Worm (Caenorhabditis elegans) whole organism, L1 larva: ENCODE data around the gene amdh-1.

Experiments
- C04F5.9 ChIP-seq: sonication (generic microtip); optimal IDR thresholded peaks from 2 replicates; lab custom pipeline; 2016; ENCODE audit warnings: missing genetic modification characterization, missing compliant biosample characterization
- egl-13 ChIP-seq: sonication (generic microtip); optimal IDR thresholded peaks from 2 replicates; lab custom pipeline; 2016; ENCODE audit warnings: missing genotype, missing genetic modification reagents, missing genetic modification characterization, missing compliant biosample characterization
- elt-2 ChIP-seq: sonication (generic microtip); optimal IDR thresholded peaks from 2 replicates; lab custom pipeline; 2016; ENCODE audit warnings: missing genetic modification characterization, mild to moderate bottlenecking, inconsistent platforms, missing compliant biosample characterization, missing genetic modification reagents
- hlh-17 ChIP-seq: fragments of 200-800 bp; sonication (Bioruptor generic); optimal IDR thresholded peaks from 2 replicates; lab custom pipeline; 2018; ENCODE audit warnings: missing genetic modification characterization, mild to moderate bottlenecking, missing compliant biosample characterization, moderate library complexity, borderline replicate concordance
- lin-15B ChIP-seq: fragments of 150-350 bp; sonication (generic microtip); optimal IDR thresholded peaks from 3 replicates; lab custom pipeline; 2014; ENCODE audit warnings: missing biosample characterization, missing genetic modification characterization
- mdl-1 ChIP-seq, 2 experiments: fragments of 150-350 bp; optimal IDR thresholded peaks; 2 replicates each; lab custom pipeline; 2014 to 2017; ENCODE audit warnings: missing biosample characterization in 2 of 2, missing genetic modification characterization in 2 of 2, inconsistent platforms in 1 of 2
- mep-1 ChIP-seq: fragments of 150-350 bp; optimal IDR thresholded peaks from 2 replicates; lab custom pipeline; 2014; ENCODE audit warnings: missing biosample characterization, missing genetic modification characterization
- nhr-237 ChIP-seq: fragments of 150-350 bp; optimal IDR thresholded peaks from 2 replicates; lab custom pipeline; 2014; ENCODE audit warnings: missing biosample characterization, missing genetic modification characterization
- nhr-77 ChIP-seq: fragments of 150-350 bp; optimal IDR thresholded peaks from 2 replicates; lab custom pipeline; 2014; ENCODE audit warnings: missing biosample characterization, missing genetic modification characterization
- snpc-4 ChIP-seq: fragments of 150-350 bp; optimal IDR thresholded peaks from 2 replicates; lab custom pipeline; 2014; ENCODE audit warnings: missing biosample characterization, missing genetic modification characterization
- unc-62 ChIP-seq: fragments of 150-350 bp; optimal IDR thresholded peaks from 2 replicates; lab custom pipeline; 2014; ENCODE audit warnings: missing biosample characterization, missing genetic modification reagents, missing genetic modification characterization
- zag-1 ChIP-seq: fragments of 150-350 bp; optimal IDR thresholded peaks from 2 replicates; lab custom pipeline; 2014; ENCODE audit warnings: missing biosample characterization, missing genetic modification characterization

ce11 chrIII:6316795-6317194 is 65.2 kb downstream of the amdh-1 start:
- TF ChIP-seq mdl-1 (tag; optimal IDR thresholded peaks at IDR 0.05; lab: Kevin White, UChicago) (no peak), mep-1 (tag; lab: Kevin White, UChicago) (no peak), nhr-77 (tag; lab: Kevin White, UChicago) (no peak), egl-13 (tag; lab: Kevin White, UChicago) (no peak), C04F5.9 (tag; lab: Kevin White, UChicago) (no peak), snpc-4 (tag; lab: Kevin White, UChicago) (no peak), unc-62 (GFP tag; lab: Kevin White, UChicago) (no peak), zag-1 (tag; lab: Kevin White, UChicago) (no peak), lin-15B (tag; lab: Kevin White, UChicago) (no peak), hlh-17 (no peak), elt-2 (tag; lab: Kevin White, UChicago) (no peak), nhr-237 (tag; lab: Kevin White, UChicago) (no peak)
